Worm (Caenorhabditis elegans) whole organism, L4 larva: ENCODE measurements around the gene ZK617.26.
A peak's percentile ranks its signal among the peaks of the same experiment; 100 is the strongest.

Experiments used
- aha-1 ChIP-seq: fragments of 150-350 bp; peaks from one replicate; lab custom pipeline; 2014; ENCODE audit warnings: missing biosample characterization, missing genetic modification characterization
- snpc-4 ChIP-seq: fragments of 150-350 bp; optimal IDR thresholded peaks from 2 replicates; lab custom pipeline; 2014; ENCODE audit warnings: missing biosample characterization, missing genetic modification characterization

- no peak for TF ChIP-seq snpc-4 (tag; lab: Kevin White, UChicago)
- peak; percentile 50 for TF ChIP-seq aha-1 (tag; lab: Kevin White, UChicago)
Measured at ce11 chrIV:12012439-12013003, 1.8 kb upstream of the ZK617.26 start.
